Fruit fly (Drosophila melanogaster): Measurements from ENCODE around the gene TotF.

TotF gene

dm6 chr2L:19895526-19896185, 16.5 kb downstream of the TotF start (continued):
- no peak for TF ChIP-seq klu (GFP tag; IDR thresholded peaks at IDR 0.05)
- no peak for TF ChIP-seq CG8478 (optimal IDR thresholded peaks at IDR 0.05)
- TF ChIP-seq Camta (GFP tag; optimal IDR thresholded peaks at IDR 0.05) = peak; percentile 16
- no peak for TF ChIP-seq Hr39 (optimal IDR thresholded peaks at IDR 0.05)
- TF ChIP-seq cas (GFP tag; IDR thresholded peaks at IDR 0.05) = no peak
- peak; percentile 46 for TF ChIP-seq CG15514 (GFP tag; optimal IDR thresholded peaks at IDR 0.05)
- peak; percentile 35 for TF ChIP-seq nau (GFP tag; optimal IDR thresholded peaks at IDR 0.05)
- peak; percentile 27 for TF ChIP-seq CG5245 (GFP tag; optimal IDR thresholded peaks at IDR 0.05)
- no peak for TF ChIP-seq Dbx (GFP tag; IDR thresholded peaks at IDR 0.05)
- TF ChIP-seq run (tag; optimal IDR thresholded peaks at IDR 0.05) = peak; percentile 56
- TF ChIP-seq CG10274 (GFP tag; optimal IDR thresholded peaks at IDR 0.05) = peak; percentile 1
- peak; percentile 78 for TF ChIP-seq CG6254 (GFP tag; optimal IDR thresholded peaks at IDR 0.05)
- TF ChIP-seq grn (GFP tag; optimal IDR thresholded peaks at IDR 0.05) = peak; percentile 74
- TF ChIP-seq oc (tag; optimal IDR thresholded peaks at IDR 0.05) = peak; percentile 51
- no peak for TF ChIP-seq CG11093 (GFP tag; IDR thresholded peaks at IDR 0.05)
- peak; percentile 46; the same call in 1 of the 2 replicates for TF ChIP-seq Atf6 (GFP tag; IDR thresholded peaks at IDR 0.05)
- TF ChIP-seq CG7357 (GFP tag; IDR thresholded peaks at IDR 0.05) = no peak
- peak; percentile 57 for TF ChIP-seq Deaf1 (tag; optimal IDR thresholded peaks at IDR 0.05)
- no peak for TF ChIP-seq CG17612 (GFP tag; IDR thresholded peaks at IDR 0.05)
- TF ChIP-seq CG12659 (GFP tag; optimal IDR thresholded peaks at IDR 0.05) = peak; percentile 78
- no peak for TF ChIP-seq NC2α (GFP tag; optimal IDR thresholded peaks at IDR 0.05)
- peak; percentile 88 for TF ChIP-seq CG11504 (tag; optimal IDR thresholded peaks at IDR 0.05)
- TF ChIP-seq CTCF (GFP tag; optimal IDR thresholded peaks at IDR 0.05) = peak; percentile 39
- TF ChIP-seq Bteb2 (GFP tag; optimal IDR thresholded peaks at IDR 0.05) = peak; percentile 23
- no peak for TF ChIP-seq Doc2 (GFP tag; IDR thresholded peaks at IDR 0.05)
- no peak for TF ChIP-seq pan (optimal IDR thresholded peaks at IDR 0.05)
- peak in 1 of 2 experiments; percentile 43 for TF ChIP-seq pan (GFP tag; optimal IDR thresholded peaks at IDR 0.05 in 1 of 2, IDR thresholded peaks at IDR 0.05 in 1 of 2)
- TF ChIP-seq otp (GFP tag; IDR thresholded peaks at IDR 0.05) = no peak
- TF ChIP-seq CG14860 (GFP tag; IDR thresholded peaks at IDR 0.05; ENCODE audit: partially characterized antibody) = no peak
- TF ChIP-seq D19B (GFP tag; optimal IDR thresholded peaks at IDR 0.05) = peak; percentile 31
- TF ChIP-seq CG18599 (GFP tag; optimal IDR thresholded peaks at IDR 0.05) = peak; percentile 68
- TF ChIP-seq CG14014 (GFP tag; IDR thresholded peaks at IDR 0.05) = peak; percentile 61; the same call in 1 of the 2 replicates
- peak; percentile 56 for TF ChIP-seq CG16815 (GFP tag; optimal IDR thresholded peaks at IDR 0.05)
- TF ChIP-seq caup (GFP tag; optimal IDR thresholded peaks at IDR 0.05; ENCODE audit: severe bottlenecking) = peak; percentile 54
- TF ChIP-seq HLH4C (GFP tag; IDR thresholded peaks at IDR 0.05; ENCODE audit: partially characterized antibody) = no peak
- TF ChIP-seq vnd (GFP tag; IDR thresholded peaks at IDR 0.05; ENCODE audit: partially characterized antibody) = no peak
- TF ChIP-seq CG16779 (GFP tag; IDR thresholded peaks at IDR 0.05) = no peak
- TF ChIP-seq CG1602 (GFP tag; optimal IDR thresholded peaks at IDR 0.05) = peak; percentile 77
- TF ChIP-seq kay (GFP tag; optimal IDR thresholded peaks at IDR 0.05) = peak; percentile 56
- peak; percentile 83 for TF ChIP-seq CG33557 (GFP tag; optimal IDR thresholded peaks at IDR 0.05)
- peak; percentile 70 for TF ChIP-seq ind (GFP tag; optimal IDR thresholded peaks at IDR 0.05)
- TF ChIP-seq CG4328 (GFP tag; optimal IDR thresholded peaks at IDR 0.05) = peak; percentile 27
- TF ChIP-seq ssp (GFP tag; IDR thresholded peaks at IDR 0.05) = no peak; the same call in 1 of the 2 replicates
- TF ChIP-seq ranshi (GFP tag; IDR thresholded peaks at IDR 0.05) = no peak; the same call in 1 of the 2 replicates
- TF ChIP-seq CG4424 (GFP tag; optimal IDR thresholded peaks at IDR 0.05) = peak; percentile 90
- TF ChIP-seq CG8281 (tag; optimal IDR thresholded peaks at IDR 0.05) = peak; percentile 28
- TF ChIP-seq rib (GFP tag; IDR thresholded peaks at IDR 0.05) = no peak
- TF ChIP-seq ttk (GFP tag; IDR thresholded peaks at IDR 0.05) = peak; percentile 11; the same call in 1 of the 2 replicates
- peak; percentile 43; the same call in 2 of the 3 replicates for TF ChIP-seq B-H1 (GFP tag; IDR thresholded peaks at IDR 0.05)
- peak; percentile 55 for TF ChIP-seq CG30431 (GFP tag; optimal IDR thresholded peaks at IDR 0.05)
- peak; percentile 35 to 65 for TF ChIP-seq dpn (GFP tag; optimal IDR thresholded peaks at IDR 0.05)

All from whole organism, embryonic.